Fruit fly (Drosophila melanogaster): Measurements from ENCODE around the gene f.

f gene

DNA sequence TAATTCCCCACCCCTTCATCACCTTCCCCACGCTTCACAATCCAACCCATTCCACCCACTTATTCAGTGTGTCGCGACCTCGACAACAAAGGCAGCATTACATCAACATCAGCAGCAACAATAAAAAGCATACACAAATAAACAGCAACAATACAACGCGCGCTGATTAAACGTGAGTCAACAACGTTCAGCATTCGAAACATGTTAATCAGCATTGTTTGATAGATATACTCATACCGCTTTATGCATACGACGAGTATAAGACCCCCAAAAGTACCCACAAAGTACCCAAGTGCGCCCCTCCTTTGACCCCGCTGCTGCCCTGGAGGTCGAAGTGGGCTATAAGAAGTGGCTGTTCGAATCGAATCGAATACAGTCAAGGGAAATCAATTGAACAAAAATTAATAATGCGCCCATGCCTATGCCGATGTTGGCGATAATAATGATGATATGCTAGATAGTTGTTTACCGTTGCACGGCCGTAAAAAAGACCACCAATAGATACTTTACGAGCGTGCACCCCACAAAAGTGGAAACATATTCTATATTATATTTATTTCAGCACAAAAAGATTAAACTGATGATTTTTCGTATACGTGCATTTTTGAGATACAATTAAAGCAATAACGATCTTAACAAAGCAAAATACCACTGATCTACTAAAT is 61.6 kb downstream of the f start (continued):
- TF ChIP-seq CG15269 (tag; optimal IDR thresholded peaks at IDR 0.05), result peak; percentile 8
- TF ChIP-seq tap (tag; optimal IDR thresholded peaks at IDR 0.05), result peak; percentile 6
- no peak for TF ChIP-seq Xbp1 (GFP tag; optimal IDR thresholded peaks at IDR 0.05)
- peak; percentile 11 for TF ChIP-seq grn (GFP tag; optimal IDR thresholded peaks at IDR 0.05)

DNA sequence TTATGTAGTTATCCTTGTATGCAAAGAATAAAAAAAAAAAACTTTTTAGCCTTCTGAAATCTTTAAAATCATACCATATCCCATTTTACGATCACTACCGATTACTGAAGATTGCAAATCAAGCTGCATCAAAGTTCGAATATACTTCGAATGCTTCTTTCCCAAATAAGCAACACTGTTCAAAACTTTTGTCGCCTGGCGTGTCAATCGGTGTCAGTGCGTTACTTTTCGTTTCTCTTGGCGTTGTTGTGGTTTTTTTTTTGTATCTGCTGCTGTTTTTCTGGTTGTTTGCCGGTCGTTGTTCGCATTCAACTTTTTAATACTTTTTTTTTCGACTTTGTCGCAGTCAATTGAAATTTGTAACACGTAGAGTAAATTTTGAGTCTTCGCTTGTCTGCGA is 62.2 kb downstream of the f start:
- no peak for TF ChIP-seq CG7987 (GFP tag; optimal IDR thresholded peaks at IDR 0.05)
- TF ChIP-seq Drgx (GFP tag; IDR thresholded peaks at IDR 0.05), result peak; percentile 11; the same call in 1 of the 2 replicates
- no peak for TF ChIP-seq CG8944 (GFP tag; optimal IDR thresholded peaks at IDR 0.05)
- no peak for TF ChIP-seq CG13123 (GFP tag; optimal IDR thresholded peaks at IDR 0.05)
- TF ChIP-seq row (GFP tag; IDR thresholded peaks at IDR 0.05), result peak; percentile 39; the same call in 2 of the 3 replicates
- TF ChIP-seq dpn (GFP tag; optimal IDR thresholded peaks at IDR 0.05), result no peak
- no peak for TF ChIP-seq CG10274 (GFP tag; optimal IDR thresholded peaks at IDR 0.05)
- no peak for TF ChIP-seq zfh1 (GFP tag; IDR thresholded peaks at IDR 0.05)
- peak; percentile 26 for TF ChIP-seq CG30403 (GFP tag; optimal IDR thresholded peaks at IDR 0.05)
- TF ChIP-seq CG10565 (GFP tag; optimal IDR thresholded peaks at IDR 0.05), result no peak
- no peak for TF ChIP-seq CG14441 (GFP tag; IDR thresholded peaks at IDR 0.05)
- no peak for TF ChIP-seq CG9876 (GFP tag; optimal IDR thresholded peaks at IDR 0.05)
- TF ChIP-seq CG1529 (GFP tag; optimal IDR thresholded peaks at IDR 0.05), result no peak
- TF ChIP-seq Side (GFP tag; optimal IDR thresholded peaks at IDR 0.05), result no peak
- no peak for TF ChIP-seq hkb (optimal IDR thresholded peaks at IDR 0.05)
- TF ChIP-seq hkb (GFP tag; IDR thresholded peaks at IDR 0.05), result 0 out of 2 replicates have a peak, but pooled peaks have one; percentile 14
- TF ChIP-seq CG11504 (tag; optimal IDR thresholded peaks at IDR 0.05), result peak; percentile 31
- TF ChIP-seq Sry-δ (GFP tag; optimal IDR thresholded peaks at IDR 0.05), result no peak
- no peak for TF ChIP-seq otp (GFP tag; IDR thresholded peaks at IDR 0.05)
- TF ChIP-seq ATbp (GFP tag; optimal IDR thresholded peaks at IDR 0.05), result no peak
- no peak for TF ChIP-seq gfzf (GFP tag; optimal IDR thresholded peaks at IDR 0.05)
- no peak for TF ChIP-seq NC2β (GFP tag; optimal IDR thresholded peaks at IDR 0.05)
- no peak for TF ChIP-seq ara (GFP tag; IDR thresholded peaks at IDR 0.05)
- TF ChIP-seq grn (GFP tag; optimal IDR thresholded peaks at IDR 0.05), result no peak
- TF ChIP-seq C15 (GFP tag; IDR thresholded peaks at IDR 0.05), result no peak
- no peak for TF ChIP-seq CG8281 (tag; optimal IDR thresholded peaks at IDR 0.05)
- TF ChIP-seq BEAF-32 (GFP tag; optimal IDR thresholded peaks at IDR 0.05), result no peak
- no peak for TF ChIP-seq Myb (GFP tag; optimal IDR thresholded peaks at IDR 0.05)
- TF ChIP-seq dimm (GFP tag; IDR thresholded peaks at IDR 0.05), result no peak
- TF ChIP-seq CG3281 (GFP tag; optimal IDR thresholded peaks at IDR 0.05), result no peak
- TF ChIP-seq MBD-R2 (GFP tag; IDR thresholded peaks at IDR 0.05), result no peak
- TF ChIP-seq CG4730 (GFP tag; IDR thresholded peaks at IDR 0.05), result no peak
- no peak for TF ChIP-seq abd-A (tag; optimal IDR thresholded peaks at IDR 0.05)
- TF ChIP-seq CG2199 (GFP tag; IDR thresholded peaks at IDR 0.05), result no peak
- TF ChIP-seq CG12071 (GFP tag; optimal IDR thresholded peaks at IDR 0.05), result no peak
- TF ChIP-seq slbo (GFP tag; IDR thresholded peaks at IDR 0.05), result peak; percentile 48; the same call in 1 of the 2 replicates
- TF ChIP-seq lab (GFP tag; optimal IDR thresholded peaks at IDR 0.05), result peak; percentile 4
- TF ChIP-seq CoRest (tag; optimal IDR thresholded peaks at IDR 0.05), result peak; percentile 12
- TF ChIP-seq Sin3A (optimal IDR thresholded peaks at IDR 0.05), result no peak
- TF ChIP-seq salm (tag; optimal IDR thresholded peaks at IDR 0.05), result no peak
- no peak for TF ChIP-seq Aef1 (GFP tag; IDR thresholded peaks at IDR 0.05)
- TF ChIP-seq CG10209 (GFP tag; optimal IDR thresholded peaks at IDR 0.05), result no peak
- peak; percentile 20 for TF ChIP-seq CG18262 (tag; optimal IDR thresholded peaks at IDR 0.05)
- no peak for TF ChIP-seq CG4617 (GFP tag; optimal IDR thresholded peaks at IDR 0.05; ENCODE audit: borderline replicate concordance)
- no peak for TF ChIP-seq peb (GFP tag; IDR thresholded peaks at IDR 0.05)
- TF ChIP-seq CG3163 (GFP tag; optimal IDR thresholded peaks at IDR 0.05), result no peak
- no peak for TF ChIP-seq CG9797 (GFP tag; optimal IDR thresholded peaks at IDR 0.05)

All from whole organism, embryonic.